Fruit fly (Drosophila melanogaster) S2 (cell line): ENCODE data around the gene CG9698.

Source experiments
- CG8478 ChIP-seq: fragments of >200 bp; optimal IDR thresholded peaks from 2 replicates; lab custom pipeline; 2018
- CTCF ChIP-seq, 2 experiments: fragments of >200 bp; optimal IDR thresholded peaks; 2 replicates each; lab custom pipeline; 2018

CG9698 gene

dm6 chr3R:30501174-30501573 is 13.4 kb upstream of the CG9698 start:
- no peak for TF ChIP-seq CG8478 (lab: Kevin White, UChicago)
- TF ChIP-seq CTCF (optimal IDR thresholded peaks at IDR 0.05; lab: Kevin White, UChicago), result no peak

DNA sequence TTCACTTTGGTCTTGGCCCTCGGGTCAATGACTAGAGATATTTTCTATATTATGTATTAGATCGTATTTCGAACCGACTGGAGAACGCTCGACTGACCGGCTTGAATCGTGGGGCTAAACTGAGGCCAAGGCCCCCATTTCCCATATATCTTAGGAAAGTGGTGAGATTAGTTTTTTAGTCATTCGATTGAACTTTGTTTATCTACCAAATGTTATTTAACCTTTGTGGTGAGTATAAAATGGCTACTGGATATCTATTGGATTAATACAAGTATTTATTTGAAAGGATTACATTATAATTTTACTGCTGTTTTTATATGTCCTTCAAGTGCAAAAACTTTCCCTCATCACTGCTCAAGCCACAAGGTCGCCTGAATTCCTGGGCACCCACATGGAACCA is 11.2 kb upstream of the CG9698 start, which contains the start of gene CG31371:
TSS of gene CG31371 (minus strand) at position 101 of the 400 bp plus-strand sequence.
- TF ChIP-seq CTCF (optimal IDR thresholded peaks at IDR 0.05; lab: Kevin White, UChicago) (no peak), CG8478 (lab: Kevin White, UChicago) (no peak)

DNA sequence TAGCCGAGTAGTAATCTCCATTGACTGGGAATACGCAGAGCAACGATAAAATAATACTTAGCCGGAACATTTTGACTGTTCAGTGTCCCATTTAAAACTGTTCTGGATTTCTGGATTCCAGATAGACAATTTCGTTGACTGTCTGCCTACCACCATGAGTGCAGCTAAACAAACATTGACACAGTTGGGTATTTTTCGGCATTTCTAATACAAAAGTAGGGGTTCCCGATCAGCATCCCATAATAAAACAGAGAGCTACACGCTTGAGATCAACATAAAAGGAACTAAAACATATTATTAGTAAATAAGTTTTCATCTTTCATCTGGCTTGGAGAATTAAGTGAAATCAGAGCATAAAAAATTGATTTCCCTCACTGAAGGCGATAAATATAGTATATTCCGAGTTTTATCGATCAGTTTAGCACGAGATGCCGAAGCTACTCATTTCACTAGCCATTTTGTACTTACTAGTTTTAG is 9.0 kb upstream of the CG9698 start, which contains the start of the genes PH4alphaSG1 and CG15539:
TSS of gene PH4alphaSG1 (minus strand) at position 101 of the 477 bp plus-strand sequence.
TSS of gene CG15539 (plus strand) at position 427 of the 477 bp plus-strand sequence.
- TF ChIP-seq CG8478 (lab: Kevin White, UChicago), result no peak
- TF ChIP-seq CTCF (optimal IDR thresholded peaks at IDR 0.05; lab: Kevin White, UChicago), result no peak

DNA sequence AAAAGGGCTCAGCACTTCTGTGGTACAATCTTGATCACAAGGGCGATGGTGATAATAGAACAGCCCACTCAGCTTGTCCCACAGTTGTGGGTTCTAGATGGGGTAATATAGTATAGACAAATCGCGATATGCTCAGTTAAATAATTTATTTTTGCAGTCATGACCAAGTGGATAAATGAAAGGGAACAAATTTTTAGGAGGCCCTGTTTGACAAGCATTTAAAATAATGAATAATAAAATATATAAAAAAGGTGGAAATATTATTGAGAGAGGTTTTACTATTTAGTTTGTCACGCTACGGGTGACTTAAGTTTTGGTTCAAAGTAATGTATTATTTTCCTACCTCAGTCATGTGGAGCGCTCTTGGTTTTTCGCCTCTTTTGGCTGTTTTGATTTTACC is 6.9 kb upstream of the CG9698 start, which contains the start of gene CG34041:
TSS of gene CG34041 (plus strand) at position 301 of the 400 bp plus-strand sequence.
- TF ChIP-seq CG8478 (lab: Kevin White, UChicago) (no peak), CTCF (optimal IDR thresholded peaks at IDR 0.05; lab: Kevin White, UChicago) (no peak)

dm6 chr3R:30512114-30512513 is 2.5 kb upstream of the CG9698 start, which contains the start of gene PH4alphaNE2:
Gene PH4alphaNE2, minus strand, starts transcription at chr3R:30512214.
- TF ChIP-seq CTCF (optimal IDR thresholded peaks at IDR 0.05; lab: Kevin White, UChicago) (no peak), CG8478 (lab: Kevin White, UChicago) (no peak)

- TF ChIP-seq CG8478 (lab: Kevin White, UChicago), result no peak
- no peak for TF ChIP-seq CTCF (optimal IDR thresholded peaks at IDR 0.05; lab: Kevin White, UChicago)
Measured at dm6 chr3R:30518274-30518873, 3.8 kb downstream of the CG9698 start.

dm6 chr3R:30525629-30526028 is 11.1 kb downstream of the CG9698 start:
- TF ChIP-seq CG8478 (lab: Kevin White, UChicago), result no peak
- no peak for TF ChIP-seq CTCF (optimal IDR thresholded peaks at IDR 0.05; lab: Kevin White, UChicago)

DNA sequence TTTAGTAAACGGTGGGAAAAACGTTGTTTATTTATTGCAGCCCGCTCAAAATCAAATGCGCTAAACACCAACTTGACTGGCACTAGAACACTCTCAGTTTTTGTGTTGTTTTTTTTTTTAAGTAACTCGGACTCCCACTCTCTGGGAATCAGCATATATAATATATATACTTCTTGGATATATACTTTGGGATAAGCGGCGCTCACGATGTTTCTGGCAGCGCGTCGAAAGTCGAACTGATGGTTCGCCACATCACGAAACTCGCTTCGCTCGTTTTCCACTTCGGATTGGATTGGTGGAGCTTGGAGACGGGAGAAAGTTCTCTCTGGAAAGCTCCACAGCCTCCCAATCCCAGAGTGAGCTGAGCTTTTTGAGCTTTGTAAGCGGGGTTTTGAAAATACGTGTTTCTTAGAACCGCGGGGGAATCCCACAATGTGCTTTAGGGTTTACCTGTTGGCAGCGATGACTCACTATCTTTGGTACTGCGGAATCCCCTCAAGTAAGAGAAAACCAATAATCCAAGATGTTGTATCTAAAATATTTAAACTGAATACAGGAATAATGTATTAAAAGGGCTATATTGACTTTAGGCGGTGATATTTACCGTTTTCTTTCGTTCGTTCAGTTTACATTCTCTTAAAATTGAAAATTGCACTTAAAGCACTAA is 12.4 kb downstream of the CG9698 start, which contains the start of gene jdp:
TSS of gene jdp (minus strand) at position 239 of the 667 bp plus-strand sequence.
- TF ChIP-seq CTCF (optimal IDR thresholded peaks at IDR 0.05; lab: Kevin White, UChicago) (no peak), CG8478 (lab: Kevin White, UChicago) (no peak)

DNA sequence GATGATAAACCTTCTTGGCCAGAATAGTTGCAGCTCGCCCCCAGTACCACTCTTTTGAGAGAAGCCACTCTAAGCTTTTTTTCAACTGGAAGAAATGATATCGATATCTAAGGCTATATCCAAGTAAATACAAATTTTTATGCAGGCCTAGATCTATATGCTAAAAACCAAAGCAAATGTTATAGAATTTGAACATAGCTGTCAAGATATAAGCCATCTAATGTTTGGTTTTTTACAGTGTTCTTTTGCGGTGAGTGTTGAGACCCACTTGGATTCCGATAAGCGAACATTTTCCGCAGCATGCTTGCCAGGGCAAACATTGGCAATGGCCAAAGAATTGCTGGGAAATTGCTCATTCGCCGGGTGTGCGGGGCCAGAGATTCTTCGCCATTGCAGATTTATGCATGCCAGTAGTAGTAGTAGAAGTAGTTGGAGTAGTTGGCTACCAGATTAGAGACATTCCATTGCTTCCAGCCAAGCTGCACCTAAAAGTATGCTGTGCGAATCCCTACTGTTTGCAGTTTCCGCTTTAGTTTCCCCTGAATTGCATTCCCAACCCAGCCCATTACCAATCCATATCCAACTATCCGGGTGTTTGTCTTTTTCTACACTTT is 14.2 kb downstream of the CG9698 start:
- no peak for TF ChIP-seq CG8478 (lab: Kevin White, UChicago)
- TF ChIP-seq CTCF (optimal IDR thresholded peaks at IDR 0.05; lab: Kevin White, UChicago), result no peak

DNA sequence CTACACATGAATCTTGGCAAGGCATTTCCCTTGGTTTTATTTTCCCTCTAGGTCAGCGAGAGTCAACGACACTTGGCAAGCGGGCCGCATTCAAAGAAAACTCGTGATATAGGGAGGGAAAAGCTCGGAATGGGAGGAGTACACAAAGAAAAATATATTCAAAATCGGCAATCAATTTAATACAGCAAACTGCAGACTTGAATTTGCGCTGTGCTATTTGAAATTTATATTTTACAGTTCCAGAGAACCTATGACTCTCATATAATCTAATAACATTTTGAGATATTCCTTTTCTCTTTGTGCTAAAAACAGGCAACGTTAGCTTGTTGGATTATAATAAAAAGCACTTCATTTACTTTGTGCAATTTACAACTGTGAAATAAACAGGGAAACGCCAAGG is 15.0 kb downstream of the CG9698 start:
- no peak for TF ChIP-seq CG8478 (lab: Kevin White, UChicago)
- TF ChIP-seq CTCF (optimal IDR thresholded peaks at IDR 0.05; lab: Kevin White, UChicago), result no peak

dm6 chr3R:30531129-30531708 is 16.6 kb downstream of the CG9698 start:
- TF ChIP-seq CG8478 (lab: Kevin White, UChicago) (no peak), CTCF (optimal IDR thresholded peaks at IDR 0.05; lab: Kevin White, UChicago) (no peak)

DNA sequence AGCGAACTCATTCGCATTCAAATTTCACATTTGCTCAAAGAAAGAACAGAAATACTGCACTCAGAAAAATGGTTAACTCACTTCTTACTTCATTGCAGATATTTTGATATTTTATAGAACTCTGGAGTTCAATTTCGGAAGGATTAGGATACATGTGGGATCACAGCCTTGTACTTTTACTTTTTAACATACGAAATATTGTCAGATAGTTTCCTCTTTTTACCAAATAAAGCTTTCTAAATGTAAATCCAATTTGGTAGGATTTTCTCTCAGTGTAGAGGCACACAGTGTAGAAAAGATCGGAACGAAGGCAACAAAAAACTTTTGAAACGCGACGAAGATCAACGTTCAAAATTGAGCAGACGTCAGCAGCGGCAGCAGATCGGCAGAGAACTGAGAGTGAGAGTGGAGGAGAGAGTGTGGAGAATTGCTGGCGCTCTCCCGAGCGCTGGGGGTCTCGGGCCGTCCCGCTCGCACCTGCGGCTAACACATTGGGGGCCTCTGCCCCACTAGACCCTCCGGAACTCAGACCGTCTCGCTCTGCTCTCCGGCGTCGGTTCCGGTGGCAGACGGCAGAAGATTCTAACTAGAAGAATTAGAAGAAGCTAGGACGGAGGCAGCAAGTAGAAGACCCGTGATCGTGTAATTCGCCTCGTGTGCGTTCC is 17.5 kb downstream of the CG9698 start, which contains the start of gene tmod:
TSS of gene tmod (plus strand) at position 619 of the 665 bp plus-strand sequence.
- no peak for TF ChIP-seq CG8478 (lab: Kevin White, UChicago)
- TF ChIP-seq CTCF (optimal IDR thresholded peaks at IDR 0.05; lab: Kevin White, UChicago), result no peak

- TF ChIP-seq CG8478 (lab: Kevin White, UChicago), result no peak
- TF ChIP-seq CTCF (optimal IDR thresholded peaks at IDR 0.05; lab: Kevin White, UChicago), result no peak
Measured at dm6 chr3R:30534444-30534843, 19.9 kb downstream of the CG9698 start.

dm6 chr3R:30536432-30536831 is 21.9 kb downstream of the CG9698 start:
- TF ChIP-seq CTCF (optimal IDR thresholded peaks at IDR 0.05; lab: Kevin White, UChicago) (no peak), CG8478 (lab: Kevin White, UChicago) (no peak)
